Worm (Caenorhabditis elegans): ENCODE measurements around the gene Y57G11C.51.

Gene Y57G11C.51

DNA sequence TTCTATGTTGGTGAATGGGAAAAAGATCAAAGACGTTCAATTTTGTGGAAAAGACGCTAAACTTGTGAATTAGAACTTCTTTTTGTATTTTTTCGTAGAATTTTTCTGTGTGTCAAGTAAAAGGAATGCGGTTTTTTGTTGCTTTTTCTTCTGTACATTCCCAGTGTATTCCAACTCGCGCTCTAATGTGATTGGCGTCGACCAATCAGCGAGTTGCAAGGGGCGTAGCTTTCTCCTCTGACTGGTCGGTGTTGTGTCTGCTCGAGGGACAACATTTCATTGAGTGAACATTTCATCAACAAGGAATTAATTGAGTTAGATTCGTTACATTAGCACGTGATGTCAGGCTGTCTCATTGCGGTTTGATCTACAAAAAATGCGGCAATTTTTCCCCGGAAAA is 26.6 kb upstream of the Y57G11C.51 start:
- no peak for TF ChIP-seq ama-1 (optimal IDR thresholded peaks at IDR 0.05)
- TF ChIP-seq ama-1 (GFP tag; optimal IDR thresholded peaks at IDR 0.05) = no peak

ce11 chrIV:14799186-14799585 is 24.8 kb upstream of the Y57G11C.51 start, which contains the start of gene Y57G11C.14:
Gene Y57G11C.14 (plus strand): TSS chrIV:14799311.
- TF ChIP-seq F33H1.4 (GFP tag; IDR thresholded peaks at IDR 0.05) (0 out of 2 replicates have a peak, but pooled peaks have one; percentile 5), hrde-1 (tag; optimal IDR thresholded peaks at IDR 0.05; ENCODE audit: borderline replicate concordance) (peak; percentile 55), hlh-26 (GFP tag; conservative IDR thresholded peaks at IDR 0.05) (no peak), ceh-27 (GFP tag; optimal IDR thresholded peaks at IDR 0.05) (no peak), atf-7 (tag; optimal IDR thresholded peaks at IDR 0.05) (peak; percentile 23), madf-3 (GFP tag; IDR thresholded peaks at IDR 0.05) (0 out of 2 replicates have a peak, but pooled peaks have one; percentile 67), attf-6 (GFP tag; IDR thresholded peaks at IDR 0.05) (peak; percentile 88), Y53G8AR.9 (GFP tag; conservative IDR thresholded peaks at IDR 0.05) (0 out of 2 replicates have a peak, but pooled peaks have one; percentile 30), ama-1 (optimal IDR thresholded peaks at IDR 0.05) (no peak), ama-1 (GFP tag; optimal IDR thresholded peaks at IDR 0.05) (no peak), ekl-4 (GFP tag; IDR thresholded peaks at IDR 0.05) (0 out of 2 replicates have a peak, but pooled peaks have one; percentile 26), mcd-1 (GFP tag; IDR thresholded peaks at IDR 0.05) (0 out of 2 replicates have a peak, but pooled peaks have one; percentile 15), him-1 (tag; optimal IDR thresholded peaks at IDR 0.05) (no peak), sea-2 (GFP tag; IDR thresholded peaks at IDR 0.05) (no peak), hmg-1.2 (GFP tag; IDR thresholded peaks at IDR 0.05) (0 out of 2 replicates have a peak, but pooled peaks have one; percentile 28), hsf-1 (GFP tag; IDR thresholded peaks at IDR 0.05) (0 out of 2 replicates have a peak, but pooled peaks have one; percentile 41), snpc-4 (GFP tag; optimal IDR thresholded peaks at IDR 0.05) (no peak), snpc-4 (tag; optimal IDR thresholded peaks at IDR 0.05) (peak in 1 of 4 experiments; percentile 85)

- TF ChIP-seq lag-1 (GFP tag; IDR thresholded peaks at IDR 0.05) (no peak), hrde-1 (tag; optimal IDR thresholded peaks at IDR 0.05; ENCODE audit: borderline replicate concordance) (no peak), Y95B8A.8 (GFP tag; IDR thresholded peaks at IDR 0.05) (no peak), Y53F4B.3 (GFP tag; IDR thresholded peaks at IDR 0.05) (no peak)
These were observed 23.5 kb upstream of the Y57G11C.51 start, which contains the start of gene arl-8 for ce11 chrIV:14797849-14798248. Gene arl-8 (plus strand): TSS chrIV:14798149.

ce11 chrIV:14797354-14797753 is 23.0 kb upstream of the Y57G11C.51 start, which contains the start of the genes Y57G11C.1147 and nuo-3:
Gene Y57G11C.1147 (minus strand): TSS chrIV:14797514.
Gene nuo-3 (minus strand): TSS chrIV:14797544.
- TF ChIP-seq egl-44 (GFP tag; IDR thresholded peaks at IDR 0.05) (no peak), zfh-2 (GFP tag; conservative IDR thresholded peaks at IDR 0.05) (peak; percentile 79), akir-1 (GFP tag; optimal IDR thresholded peaks at IDR 0.05) (no peak), cebp-1 (GFP tag; IDR thresholded peaks at IDR 0.05) (0 out of 2 replicates have a peak, but pooled peaks have one; percentile 10), cebp-1 (tag; optimal IDR thresholded peaks at IDR 0.05) (peak; percentile 65), dpl-1 (GFP tag; optimal IDR thresholded peaks at IDR 0.05) (no peak), ztf-18 (tag; optimal IDR thresholded peaks at IDR 0.05) (peak; percentile 8), B0261.1 (tag; optimal IDR thresholded peaks at IDR 0.05) (no peak), cebp-2 (GFP tag; IDR thresholded peaks at IDR 0.05) (no peak), Y56A3A.18 (GFP tag; IDR thresholded peaks at IDR 0.05) (no peak), nhr-90 (tag; optimal IDR thresholded peaks at IDR 0.05) (no peak), mcd-1 (GFP tag; IDR thresholded peaks at IDR 0.05) (0 out of 2 replicates have a peak, but pooled peaks have one; percentile 14), snpc-4 (GFP tag; optimal IDR thresholded peaks at IDR 0.05) (no peak), snpc-4 (tag; optimal IDR thresholded peaks at IDR 0.05) (peak in 3 of 4 experiments; percentile 33 to 67 (median 46)), aptf-3 (GFP tag; IDR thresholded peaks at IDR 0.05) (no peak), ets-4 (GFP tag; optimal IDR thresholded peaks at IDR 0.05) (no peak), nhr-80 (tag; optimal IDR thresholded peaks at IDR 0.05) (no peak), egrh-3 (GFP tag; IDR thresholded peaks at IDR 0.05) (0 out of 2 replicates have a peak, but pooled peaks have one; percentile 39), attf-5 (GFP tag; optimal IDR thresholded peaks at IDR 0.05) (peak; percentile 19), F33H1.4 (GFP tag; IDR thresholded peaks at IDR 0.05) (peak; percentile 73), bed-1 (GFP tag; IDR thresholded peaks at IDR 0.05) (no peak)

Measured in whole organism, young adult.